Worm (Caenorhabditis elegans) whole organism, L4 larva: ENCODE data around the gene D2021.4.

Experiments used
- aha-1 ChIP-seq: fragments of 150-350 bp; peaks from one replicate; lab custom pipeline; 2014; ENCODE audit warnings: missing biosample characterization, missing genetic modification characterization
- pha-4 ChIP-seq, 2 experiments: fragments of 150-350 bp in 1 of 2; fragments of 200-800 bp in 1 of 2; sonication (Bioruptor generic) in 1 of 2; IDR thresholded peaks in 1 of 2; optimal IDR thresholded peaks in 1 of 2; 2 replicates each; pipeline versions ENCODE4 v1.3.6 to Lab custom; 2014 to 2022; ENCODE audit warnings: missing genetic modification characterization in 2 of 2, missing genetic modification reagents in 2 of 2, missing biosample characterization in 1 of 2, missing compliant biosample characterization in 1 of 2
- set-16 ChIP-seq: fragments of 200-800 bp; sonication (Bioruptor generic); IDR thresholded peaks from 2 replicates; pipeline ENCODE4 v1.3.6; 2022; ENCODE audit warnings: missing genetic modification reagents, missing genetic modification characterization, missing compliant biosample characterization
- tag-97 ChIP-seq: fragments of 200-800 bp; sonication (Bioruptor generic); IDR thresholded peaks from 2 replicates; pipeline ENCODE4 v1.3.6; 2022; ENCODE audit warnings: missing genetic modification characterization, missing compliant biosample characterization
- vab-7 ChIP-seq: fragments of 200-800 bp; sonication (Bioruptor generic); IDR thresholded peaks from 2 replicates; pipeline ENCODE4 v1.3.6; 2022; ENCODE audit warnings: missing genetic modification reagents, missing genetic modification characterization, missing compliant biosample characterization
- zag-1 ChIP-seq: fragments of 150-350 bp; optimal IDR thresholded peaks from 2 replicates; lab custom pipeline; 2014; ENCODE audit warnings: missing biosample characterization, missing genetic modification characterization

DNA sequence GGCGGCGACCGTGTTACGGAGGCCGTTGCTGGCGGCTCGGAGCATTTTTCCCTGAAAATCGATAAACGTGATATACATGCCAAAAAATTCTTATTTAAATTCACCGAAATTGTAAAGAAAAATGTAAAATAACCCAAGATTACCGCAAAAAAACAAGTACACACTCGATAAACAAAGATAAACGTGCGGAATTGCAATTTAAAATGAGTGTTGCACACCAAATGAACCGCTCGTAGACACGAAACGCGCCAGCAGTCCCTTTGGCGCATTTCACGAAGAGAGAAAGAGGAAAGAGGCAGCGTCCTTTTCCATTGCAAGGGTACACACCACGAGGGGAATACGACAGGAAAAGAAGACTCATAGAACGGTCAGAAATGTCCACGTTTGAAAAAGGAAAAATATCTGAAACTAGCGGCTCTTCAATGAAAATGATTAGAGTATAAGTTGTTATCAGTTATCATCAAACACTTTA is 2.9 kb downstream of the D2021.4 start, which contains the start of gene sdha-1:
- no peak for TF ChIP-seq zag-1 (tag; lab: Kevin White, UChicago)
- TF ChIP-seq tag-97 (GFP tag; lab: Robert Waterston, UW): no peak
- no peak for TF ChIP-seq set-16
- peak; percentile 100 for TF ChIP-seq aha-1 (tag; lab: Kevin White, UChicago)
- TF ChIP-seq vab-7 (GFP tag; lab: Robert Waterston, UW): no peak
- peak; percentile 50; the same call in 1 of the 2 replicates for TF ChIP-seq pha-4 (GFP tag; IDR thresholded peaks at IDR 0.05; lab: Robert Waterston, UW)
- TF ChIP-seq pha-4 (tag; optimal IDR thresholded peaks at IDR 0.05; lab: Kevin White, UChicago): peak; percentile 44
